Worm (Caenorhabditis elegans): ENCODE measurements around the gene gcy-20.

DNA sequence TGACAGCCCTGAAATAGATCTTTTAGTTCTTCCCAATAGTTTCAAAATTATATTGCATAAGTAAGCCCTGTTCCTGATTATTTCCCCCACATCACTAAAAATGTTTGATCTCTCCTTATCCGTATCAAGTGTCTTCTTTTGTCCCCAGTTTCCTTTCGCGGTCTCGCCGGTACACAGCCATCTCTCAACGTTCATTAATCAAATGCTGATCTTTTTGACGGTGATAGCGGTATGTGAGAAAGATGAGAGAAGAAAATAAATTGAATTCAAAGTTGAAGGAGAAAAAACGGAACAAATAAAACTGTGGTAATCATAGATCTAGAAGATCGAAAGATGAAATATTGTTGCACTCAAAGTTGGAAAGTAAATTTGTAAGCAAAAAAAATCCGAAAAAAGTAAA lies 41.9 kb downstream of the gcy-20 start:
- no peak for TF ChIP-seq nhr-23 (tag; optimal IDR thresholded peaks at IDR 0.05)
- no peak for TF ChIP-seq nhr-11 (tag; optimal IDR thresholded peaks at IDR 0.05)
- TF ChIP-seq aly-2 (tag; optimal IDR thresholded peaks at IDR 0.05), result no peak
- TF ChIP-seq ZK546.5 (tag; optimal IDR thresholded peaks at IDR 0.05), result no peak
- TF ChIP-seq elt-2 (tag; optimal IDR thresholded peaks at IDR 0.05), result no peak
- TF ChIP-seq egl-27 (tag; optimal IDR thresholded peaks at IDR 0.05), result no peak
- no peak for TF ChIP-seq mdl-1 (tag; optimal IDR thresholded peaks at IDR 0.05)
- TF ChIP-seq fos-1 (tag; optimal IDR thresholded peaks at IDR 0.05), result no peak
- no peak for TF ChIP-seq ceh-82 (tag; optimal IDR thresholded peaks at IDR 0.05)
- no peak for TF ChIP-seq nhr-237 (tag; optimal IDR thresholded peaks at IDR 0.05)
- TF ChIP-seq pqm-1 (tag; optimal IDR thresholded peaks at IDR 0.05), result no peak
- TF ChIP-seq ceh-28 (tag; optimal IDR thresholded peaks at IDR 0.05), result no peak
- TF ChIP-seq elt-3 (tag; optimal IDR thresholded peaks at IDR 0.05), result no peak

Measured in whole organism, L3 larva.